Worm (Caenorhabditis elegans) whole organism, mixed stage, embryonic: ENCODE results near the gene pcm-1.

Experiments
- bed-3 ChIP-seq: fragments of 200-800 bp; sonication (Bioruptor generic); optimal IDR thresholded peaks from 3 replicates; lab custom pipeline; 2018; ENCODE audit warnings: mild to moderate bottlenecking, missing genetic modification characterization, moderate library complexity, missing compliant biosample characterization
- blmp-1 ChIP-seq: fragments of 150-350 bp; optimal IDR thresholded peaks from 2 replicates; lab custom pipeline; 2014; ENCODE audit warnings: missing biosample characterization, missing genetic modification characterization
- ceh-39 ChIP-seq: fragments of 150-350 bp; optimal IDR thresholded peaks from 2 replicates; lab custom pipeline; 2014; ENCODE audit warnings: missing biosample characterization, missing genetic modification characterization
- ceh-43 ChIP-seq: fragments of 200-800 bp; sonication (Bioruptor generic); optimal IDR thresholded peaks from 2 replicates; lab custom pipeline; 2018; ENCODE audit warnings: mild to moderate bottlenecking, missing genetic modification characterization, moderate library complexity, missing compliant biosample characterization
- ceh-83 ChIP-seq: fragments of 200-800 bp; sonication (Bioruptor generic); optimal IDR thresholded peaks from 2 replicates; lab custom pipeline; 2018; ENCODE audit warnings: mild to moderate bottlenecking, missing genetic modification characterization, missing compliant biosample characterization
- ces-1 ChIP-seq: fragments of 150-350 bp; optimal IDR thresholded peaks from 2 replicates; lab custom pipeline; 2014; ENCODE audit warnings: missing biosample characterization, missing genetic modification reagents, missing genetic modification characterization
- cnd-1 ChIP-seq: fragments of 200-800 bp; sonication (Bioruptor generic); optimal IDR thresholded peaks from 2 replicates; lab custom pipeline; 2018; ENCODE audit warnings: mild to moderate bottlenecking, missing genetic modification characterization, missing compliant biosample characterization
- elt-1 ChIP-seq: sonication (generic microtip); optimal IDR thresholded peaks from 2 replicates; lab custom pipeline; 2017; ENCODE audit warnings: missing genetic modification characterization, mild to moderate bottlenecking, missing compliant biosample characterization, antibody characterized with exemption, moderate library complexity, borderline replicate concordance; ENCODE audit not compliant: insufficient read depth
- elt-3 ChIP-seq: fragments of 150-350 bp; optimal IDR thresholded peaks from 2 replicates; lab custom pipeline; 2014; ENCODE audit warnings: missing biosample characterization, missing genetic modification characterization
- flh-1 ChIP-seq: fragments of 200-800 bp; sonication (Bioruptor generic); optimal IDR thresholded peaks from 2 replicates; lab custom pipeline; 2018; ENCODE audit warnings: mild to moderate bottlenecking, missing genetic modification characterization, moderate library complexity, missing compliant biosample characterization
- ham-2 ChIP-seq: fragments of 200-800 bp; sonication (Bioruptor generic); optimal IDR thresholded peaks from 2 replicates; lab custom pipeline; 2018; ENCODE audit warnings: mild to moderate bottlenecking, missing genetic modification characterization, missing compliant biosample characterization
- hlh-1 ChIP-seq: fragments of 150-350 bp; optimal IDR thresholded peaks from 2 replicates; lab custom pipeline; 2014; ENCODE audit warnings: missing biosample characterization, missing genetic modification reagents, missing genetic modification characterization
- lin-13 ChIP-seq: fragments of 150-350 bp; optimal IDR thresholded peaks from 2 replicates; lab custom pipeline; 2014; ENCODE audit warnings: missing biosample characterization, missing genetic modification characterization
- lin-32 ChIP-seq: fragments of 200-800 bp; sonication (Bioruptor generic); optimal IDR thresholded peaks from 2 replicates; lab custom pipeline; 2018; ENCODE audit warnings: mild to moderate bottlenecking, missing genetic modification characterization, missing compliant biosample characterization
- lsy-2 ChIP-seq: fragments of 150-350 bp; optimal IDR thresholded peaks from 2 replicates; lab custom pipeline; 2014; ENCODE audit warnings: missing biosample characterization, missing genetic modification characterization
- mab-5 ChIP-seq: fragments of 150-350 bp; optimal IDR thresholded peaks from 2 replicates; lab custom pipeline; 2014; ENCODE audit warnings: missing biosample characterization, missing genetic modification characterization
- mep-1 ChIP-seq: fragments of 150-350 bp; optimal IDR thresholded peaks from 2 replicates; lab custom pipeline; 2017; ENCODE audit warnings: missing biosample characterization, missing genetic modification reagents, missing genetic modification characterization, inconsistent platforms
- mls-2 ChIP-seq: sonication (generic microtip); optimal IDR thresholded peaks from 2 replicates; lab custom pipeline; 2016; ENCODE audit warnings: mild to moderate bottlenecking, missing genetic modification characterization, moderate library complexity, missing compliant biosample characterization
- nhr-12 ChIP-seq: fragments of 150-350 bp; optimal IDR thresholded peaks from 2 replicates; lab custom pipeline; 2014; ENCODE audit warnings: missing biosample characterization, missing genetic modification characterization
- nhr-2 ChIP-seq: fragments of 150-350 bp; optimal IDR thresholded peaks from 2 replicates; lab custom pipeline; 2014; ENCODE audit warnings: missing biosample characterization, missing genetic modification characterization
- nhr-237 ChIP-seq: fragments of 150-350 bp; optimal IDR thresholded peaks from 2 replicates; lab custom pipeline; 2014; ENCODE audit warnings: missing biosample characterization, missing genetic modification characterization
- nhr-28 ChIP-seq: fragments of 150-350 bp; optimal IDR thresholded peaks from 2 replicates; lab custom pipeline; 2014; ENCODE audit warnings: missing biosample characterization, missing genetic modification characterization
- nhr-76 ChIP-seq: sonication (generic microtip); optimal IDR thresholded peaks from 2 replicates; lab custom pipeline; 2017; ENCODE audit warnings: missing biosample characterization, missing genetic modification characterization
- pha-4 ChIP-seq: fragments of 150-350 bp; optimal IDR thresholded peaks from 2 replicates; lab custom pipeline; 2018; ENCODE audit warnings: missing biosample characterization, missing genetic modification reagents, missing genetic modification characterization
- sem-2 ChIP-seq: fragments of 200-800 bp; sonication (Bioruptor generic); optimal IDR thresholded peaks from 2 replicates; lab custom pipeline; 2018; ENCODE audit warnings: mild to moderate bottlenecking, missing genetic modification characterization, missing compliant biosample characterization
- snpc-4 ChIP-seq: fragments of 150-350 bp; optimal IDR thresholded peaks from 2 replicates; lab custom pipeline; 2014; ENCODE audit warnings: missing biosample characterization, missing genetic modification characterization
- sptf-1 ChIP-seq: sonication (generic microtip); optimal IDR thresholded peaks from 2 replicates; lab custom pipeline; 2017; ENCODE audit warnings: mild to moderate bottlenecking, missing genetic modification characterization, moderate library complexity, missing compliant biosample characterization
- tbx-8 ChIP-seq: fragments of 200-800 bp; sonication (Bioruptor generic); optimal IDR thresholded peaks from 2 replicates; lab custom pipeline; 2018; ENCODE audit warnings: mild to moderate bottlenecking, missing genetic modification characterization, moderate library complexity, missing compliant biosample characterization
- unc-120 ChIP-seq: sonication (generic microtip); optimal IDR thresholded peaks from 2 replicates; lab custom pipeline; 2017; ENCODE audit warnings: missing genetic modification characterization, missing compliant biosample characterization; ENCODE audit not compliant: poor library complexity, severe bottlenecking
- unc-39 ChIP-seq: fragments of 150-350 bp; optimal IDR thresholded peaks from 2 replicates; lab custom pipeline; 2014; ENCODE audit warnings: missing biosample characterization, missing genetic modification characterization
- unc-62 ChIP-seq: fragments of 150-350 bp; optimal IDR thresholded peaks from 2 replicates; lab custom pipeline; 2014; ENCODE audit warnings: missing biosample characterization, missing genetic modification reagents, missing genetic modification characterization
- zip-8 ChIP-seq: fragments of 150-350 bp; optimal IDR thresholded peaks from 2 replicates; lab custom pipeline; 2014; ENCODE audit warnings: missing biosample characterization, missing genetic modification characterization

The pcm-1 gene

ce11 chrV:5984244-5984643 lies 20.6 kb upstream of the pcm-1 start:
- no peak for TF ChIP-seq lsy-2
- no peak for TF ChIP-seq flh-1 (GFP tag; lab: Kevin White, UChicago)
- no peak for TF ChIP-seq lin-32
- no peak for TF ChIP-seq unc-39 (tag; lab: Kevin White, UChicago)
- no peak for TF ChIP-seq sem-2
- no peak for TF ChIP-seq elt-3 (tag; lab: Kevin White, UChicago)
- no peak for TF ChIP-seq nhr-28 (tag; lab: Kevin White, UChicago)
- TF ChIP-seq pha-4 (tag; lab: Kevin White, UChicago): no peak

- TF ChIP-seq flh-1 (GFP tag; lab: Kevin White, UChicago) (no peak), unc-39 (tag; lab: Kevin White, UChicago) (no peak), ces-1 (GFP tag; lab: Kevin White, UChicago) (no peak), nhr-28 (tag; lab: Kevin White, UChicago) (no peak), sem-2 (no peak), nhr-76 (tag; lab: Kevin White, UChicago) (no peak), cnd-1 (tag; lab: Kevin White, UChicago) (no peak), unc-62 (no peak), unc-120 (no peak), ceh-83 (GFP tag; lab: Kevin White, UChicago) (no peak), nhr-12 (tag; lab: Kevin White, UChicago) (no peak), blmp-1 (tag; lab: Kevin White, UChicago) (no peak), ceh-43 (GFP tag; lab: Kevin White, UChicago) (no peak), lsy-2 (no peak), ham-2 (GFP tag; lab: Kevin White, UChicago) (no peak), zip-8 (tag; lab: Kevin White, UChicago) (no peak), sptf-1 (no peak), nhr-237 (tag; lab: Kevin White, UChicago) (no peak), pha-4 (tag; lab: Kevin White, UChicago) (no peak)
These were observed 19.7 kb upstream of the pcm-1 start, which contains the start of gene dhs-16 for ce11 chrV:5983380-5983779. Gene dhs-16 (plus strand): TSS chrV:5983745.

ce11 chrV:5982722-5983121 lies 19.0 kb upstream of the pcm-1 start:
- TF ChIP-seq zip-8 (tag; lab: Kevin White, UChicago): no peak
- TF ChIP-seq nhr-2 (tag; lab: Kevin White, UChicago): no peak
- no peak for TF ChIP-seq flh-1 (GFP tag; lab: Kevin White, UChicago)
- TF ChIP-seq cnd-1 (tag; lab: Kevin White, UChicago): no peak
- no peak for TF ChIP-seq hlh-1
- TF ChIP-seq tbx-8: no peak
- no peak for TF ChIP-seq ceh-83 (GFP tag; lab: Kevin White, UChicago)
- no peak for TF ChIP-seq ham-2 (GFP tag; lab: Kevin White, UChicago)
- TF ChIP-seq lsy-2: no peak
- TF ChIP-seq bed-3 (GFP tag; lab: Kevin White, UChicago): no peak

ce11 chrV:5975724-5976123 lies 12.0 kb upstream of the pcm-1 start, which contains the start of gene acy-2:
Gene acy-2 (plus strand): TSS chrV:5976024.
- TF ChIP-seq unc-120 (no peak), lin-32 (no peak), mab-5 (tag; lab: Kevin White, UChicago) (no peak), sptf-1 (no peak), mep-1 (tag; lab: Kevin White, UChicago) (no peak), ceh-39 (no peak), elt-1 (tag; lab: Kevin White, UChicago) (no peak), snpc-4 (tag; lab: Kevin White, UChicago) (no peak), nhr-12 (tag; lab: Kevin White, UChicago) (no peak), zip-8 (tag; lab: Kevin White, UChicago) (no peak)

- TF ChIP-seq lin-13 (no peak), nhr-237 (tag; lab: Kevin White, UChicago) (no peak), mab-5 (tag; lab: Kevin White, UChicago) (no peak), mls-2 (tag; lab: Kevin White, UChicago) (no peak), ceh-83 (GFP tag; lab: Kevin White, UChicago) (no peak), ceh-39 (no peak), zip-8 (tag; lab: Kevin White, UChicago) (no peak), unc-120 (no peak), ceh-43 (GFP tag; lab: Kevin White, UChicago) (no peak), flh-1 (GFP tag; lab: Kevin White, UChicago) (no peak), cnd-1 (tag; lab: Kevin White, UChicago) (no peak), unc-62 (no peak), ces-1 (GFP tag; lab: Kevin White, UChicago) (no peak)
- TF ChIP-seq, all 35 proteins: peak for 0
These were observed 10.0 kb upstream of the pcm-1 start for ce11 chrV:5973713-5974112.
